Worm (Caenorhabditis elegans): Measurements from ENCODE around the gene cest-33.

- TF ChIP-seq elt-3 (tag; optimal IDR thresholded peaks at IDR 0.05) = no peak
- TF ChIP-seq nhr-77 (tag; optimal IDR thresholded peaks at IDR 0.05) = no peak
- TF ChIP-seq ztf-4 (tag; optimal IDR thresholded peaks at IDR 0.05) = no peak
- TF ChIP-seq nhr-25 (tag; optimal IDR thresholded peaks at IDR 0.05) = peak; percentile 36
- no peak for TF ChIP-seq ztf-1 (GFP tag; conservative IDR thresholded peaks at IDR 0.05)
Measured at ce11 chrV:6365597-6365996, at the start of gene cest-33.

Measured in whole organism, L2 larva.